Worm (Caenorhabditis elegans) whole organism, L3 larva: ENCODE measurements around the gene cdk-12.

Experiments used
- ZK546.5 ChIP-seq: sonication (generic microtip); optimal IDR thresholded peaks from 2 replicates; lab custom pipeline; 2017; ENCODE audit warnings: missing biosample characterization, missing genetic modification characterization
- elt-1 ChIP-seq: fragments of 150-350 bp; optimal IDR thresholded peaks from 2 replicates; lab custom pipeline; 2014; ENCODE audit warnings: missing biosample characterization, missing genetic modification characterization
- elt-3 ChIP-seq, 3 experiments: fragments of 150-350 bp in 1 of 3; sonication (generic microtip) in 2 of 3; optimal IDR thresholded peaks; 2 replicates in 2 of 3; 4 replicates in 1 of 3; lab custom pipeline; 2014 to 2017; ENCODE audit warnings: missing biosample characterization in 3 of 3, missing genetic modification characterization in 3 of 3
- nfya-1 ChIP-seq: sonication (generic microtip); optimal IDR thresholded peaks from 2 replicates; lab custom pipeline; 2017; ENCODE audit warnings: missing genetic modification characterization, mild to moderate bottlenecking, missing compliant biosample characterization, antibody characterized with exemption, moderate library complexity; ENCODE audit not compliant: insufficient read depth
- nhr-12 ChIP-seq: fragments of 150-350 bp; optimal IDR thresholded peaks from 2 replicates; lab custom pipeline; 2014; ENCODE audit warnings: missing biosample characterization, missing genetic modification characterization
- nhr-76 ChIP-seq: fragments of 150-350 bp; sonication (generic microtip); optimal IDR thresholded peaks from 5 replicates; lab custom pipeline; 2014; ENCODE audit warnings: missing biosample characterization, missing genetic modification characterization
- nhr-77 ChIP-seq: fragments of 150-350 bp; optimal IDR thresholded peaks from 2 replicates; lab custom pipeline; 2014; ENCODE audit warnings: missing biosample characterization, missing genetic modification characterization
- pqm-1 ChIP-seq: fragments of 150-350 bp; optimal IDR thresholded peaks from 2 replicates; lab custom pipeline; 2017; ENCODE audit warnings: missing biosample characterization, missing genetic modification characterization, inconsistent platforms
- zag-1 ChIP-seq: fragments of 150-350 bp; optimal IDR thresholded peaks from 2 replicates; lab custom pipeline; 2014; ENCODE audit warnings: missing biosample characterization, missing genetic modification characterization
- ztf-4 ChIP-seq: fragments of 150-350 bp; optimal IDR thresholded peaks from 2 replicates; lab custom pipeline; 2014; ENCODE audit warnings: missing biosample characterization, missing genetic modification characterization

ce11 chrIII:4345034-4345433, 12.2 kb downstream of the cdk-12 start, which contains the start of gene hse-5:
- no peak for TF ChIP-seq ZK546.5 (tag; lab: Kevin White, UChicago)
- no peak for TF ChIP-seq elt-1
- no peak for TF ChIP-seq nhr-77 (tag; lab: Kevin White, UChicago)
- no peak for TF ChIP-seq nfya-1
- TF ChIP-seq zag-1 (tag; lab: Kevin White, UChicago), result no peak
- TF ChIP-seq elt-3 (tag; optimal IDR thresholded peaks at IDR 0.05; lab: Kevin White, UChicago), result no peak
- TF ChIP-seq nhr-12, result no peak
- no peak for TF ChIP-seq pqm-1 (tag; lab: Kevin White, UChicago)
- no peak for TF ChIP-seq ztf-4 (tag; lab: Kevin White, UChicago)
- TF ChIP-seq nhr-76 (tag; lab: Kevin White, UChicago), result no peak
